Worm (Caenorhabditis elegans) whole organism, L2 larva: ENCODE measurements around the gene col-109.

Experiments used
- ZK546.5 ChIP-seq: sonication (generic microtip); optimal IDR thresholded peaks from 2 replicates; lab custom pipeline; 2017; ENCODE audit warnings: missing biosample characterization, missing genetic modification characterization
- ceh-82 ChIP-seq: fragments of 150-350 bp; optimal IDR thresholded peaks from 2 replicates; lab custom pipeline; 2014; ENCODE audit warnings: missing biosample characterization, missing genetic modification characterization
- egl-27 ChIP-seq: sonication (generic microtip); optimal IDR thresholded peaks from 3 replicates; lab custom pipeline; 2017; ENCODE audit warnings: missing biosample characterization, missing genetic modification reagents, missing genetic modification characterization
- elt-3 ChIP-seq: sonication (generic microtip); optimal IDR thresholded peaks from 2 replicates; lab custom pipeline; 2017; ENCODE audit warnings: missing biosample characterization, missing genetic modification characterization
- gmeb-1 ChIP-seq: fragments of 150-350 bp; optimal IDR thresholded peaks from 2 replicates; lab custom pipeline; 2014; ENCODE audit warnings: missing biosample characterization, missing genetic modification characterization
- lin-39 ChIP-seq: fragments of 150-350 bp; optimal IDR thresholded peaks from 2 replicates; lab custom pipeline; 2014; ENCODE audit warnings: missing biosample characterization, missing genetic modification reagents, missing genetic modification characterization
- lsy-2 ChIP-seq, 2 experiments: fragments of 150-350 bp in 1 of 2; sonication (generic microtip) in 1 of 2; optimal IDR thresholded peaks; 2 replicates each; lab custom pipeline; 2014 to 2017; ENCODE audit warnings: missing biosample characterization in 2 of 2, missing genetic modification characterization in 2 of 2
- mab-5 ChIP-seq: fragments of 150-350 bp; optimal IDR thresholded peaks from 2 replicates; lab custom pipeline; 2014; ENCODE audit warnings: missing biosample characterization, missing genetic modification characterization
- nhr-10 ChIP-seq: sonication (generic microtip); optimal IDR thresholded peaks from 2 replicates; lab custom pipeline; 2017; ENCODE audit warnings: missing biosample characterization, missing genetic modification characterization
- nhr-11 ChIP-seq: fragments of 150-350 bp; optimal IDR thresholded peaks from 2 replicates; lab custom pipeline; 2014; ENCODE audit warnings: missing biosample characterization, missing genetic modification characterization
- nhr-12 ChIP-seq: fragments of 150-350 bp; optimal IDR thresholded peaks from 2 replicates; lab custom pipeline; 2014; ENCODE audit warnings: missing biosample characterization, missing genetic modification characterization
- sma-9 ChIP-seq, 2 experiments: fragments of 150-350 bp in 1 of 2; sonication (generic microtip) in 1 of 2; optimal IDR thresholded peaks; 2 replicates each; lab custom pipeline; 2014 to 2016; ENCODE audit warnings: missing genetic modification characterization in 2 of 2, mild to moderate bottlenecking in 1 of 2, missing biosample characterization in 1 of 2, missing compliant biosample characterization in 1 of 2, missing genetic modification reagents in 1 of 2, moderate library complexity in 1 of 2
- snpc-4 ChIP-seq: fragments of 150-350 bp; optimal IDR thresholded peaks from 2 replicates; lab custom pipeline; 2014; ENCODE audit warnings: missing biosample characterization, missing genetic modification characterization
- ztf-4 ChIP-seq: fragments of 150-350 bp; optimal IDR thresholded peaks from 2 replicates; lab custom pipeline; 2014; ENCODE audit warnings: missing biosample characterization, missing genetic modification characterization

ce11 chrIV:1845061-1845460 is 25.0 kb upstream of the col-109 start:
- TF ChIP-seq lin-39 (tag; lab: Kevin White, UChicago) (no peak), nhr-11 (no peak), egl-27 (tag; lab: Kevin White, UChicago) (no peak), elt-3 (no peak), ZK546.5 (tag; lab: Kevin White, UChicago) (no peak), nhr-12 (tag; lab: Kevin White, UChicago) (no peak), ztf-4 (tag; lab: Kevin White, UChicago) (no peak), ceh-82 (tag; lab: Kevin White, UChicago) (no peak), mab-5 (no peak), sma-9 (GFP tag; optimal IDR thresholded peaks at IDR 0.05; lab: Kevin White, UChicago) (peak; percentile 16), sma-9 (tag; optimal IDR thresholded peaks at IDR 0.05; lab: Kevin White, UChicago) (no peak), nhr-10 (tag; lab: Kevin White, UChicago) (no peak), gmeb-1 (tag; lab: Kevin White, UChicago) (peak; percentile 62), lsy-2 (tag; optimal IDR thresholded peaks at IDR 0.05; lab: Kevin White, UChicago) (peak in 1 of 2 experiments; percentile 14), snpc-4 (tag; lab: Kevin White, UChicago) (no peak)
